Fruit fly (Drosophila melanogaster) whole organism, adult: ENCODE measurements around the gene CG16800.
A peak's percentile ranks its signal among the peaks of the same experiment; 100 is the strongest.

ENCODE experiments used
- CG11617 ChIP-seq: fragments of 200-800 bp; sonication (Bioruptor generic); optimal IDR thresholded peaks from 2 replicates; lab custom pipeline; 2017; ENCODE audit warnings: mild to moderate bottlenecking, missing biosample characterization, missing genetic modification reagents, missing genetic modification characterization
- CG12768 ChIP-seq: fragments of 200-800 bp; sonication (Bioruptor generic); optimal IDR thresholded peaks from 2 replicates; lab custom pipeline; 2017; ENCODE audit warnings: missing biosample characterization, missing genetic modification characterization, mild to moderate bottlenecking, moderate library complexity, missing genetic modification reagents
- CG14711 ChIP-seq: fragments of 200-800 bp; sonication (Bioruptor generic); optimal IDR thresholded peaks from 2 replicates; lab custom pipeline; 2018; ENCODE audit warnings: missing biosample characterization, mild to moderate bottlenecking, missing genetic modification characterization, moderate library complexity
- CG1620 ChIP-seq: fragments of 200-800 bp; sonication (Bioruptor generic); optimal IDR thresholded peaks from 2 replicates; lab custom pipeline; 2016; ENCODE audit warnings: missing biosample characterization, missing genetic modification characterization
- CG33017 ChIP-seq: fragments of 200-800 bp; sonication (Bioruptor generic); optimal IDR thresholded peaks from 2 replicates; lab custom pipeline; 2018; ENCODE audit warnings: missing biosample characterization, mild to moderate bottlenecking, missing genetic modification characterization, moderate library complexity
- CG5204 ChIP-seq: fragments of 200-800 bp; sonication (Bioruptor generic); optimal IDR thresholded peaks from 2 replicates; lab custom pipeline; 2016; ENCODE audit warnings: missing biosample characterization, missing genetic modification characterization
- CG7045 ChIP-seq: fragments of 200-800 bp; sonication (Bioruptor generic); optimal IDR thresholded peaks from 2 replicates; lab custom pipeline; 2017; ENCODE audit warnings: missing biosample characterization, mild to moderate bottlenecking, missing genetic modification characterization
- CG7101 ChIP-seq: fragments of 200-800 bp; sonication (Bioruptor generic); optimal IDR thresholded peaks from 2 replicates; lab custom pipeline; 2018; ENCODE audit warnings: missing biosample characterization, mild to moderate bottlenecking, missing genetic modification characterization, moderate library complexity
- Clk ChIP-seq: fragments of 200-800 bp; sonication (Bioruptor generic); optimal IDR thresholded peaks from 2 replicates; lab custom pipeline; 2017; ENCODE audit warnings: missing biosample characterization, missing genetic modification characterization
- Crg-1 ChIP-seq: fragments of 200-800 bp; sonication (Bioruptor generic); optimal IDR thresholded peaks from 2 replicates; lab custom pipeline; 2016; ENCODE audit warnings: missing biosample characterization, missing genetic modification characterization
- Hr96 ChIP-seq: fragments of 200-800 bp; sonication (Bioruptor generic); optimal IDR thresholded peaks from 2 replicates; lab custom pipeline; 2016; ENCODE audit warnings: missing biosample characterization, missing genetic modification characterization
- Mnt ChIP-seq: fragments of 200-800 bp; sonication (Bioruptor generic); optimal IDR thresholded peaks from 2 replicates; lab custom pipeline; 2016; ENCODE audit warnings: missing biosample characterization, mild to moderate bottlenecking, missing genetic modification characterization
- bab1 ChIP-seq: fragments of 200-800 bp; sonication (Bioruptor generic); optimal IDR thresholded peaks from 3 replicates; lab custom pipeline; 2019; ENCODE audit warnings: missing biosample characterization, mild to moderate bottlenecking, missing genetic modification characterization, moderate library complexity
- cic ChIP-seq: fragments of 200-800 bp; sonication (Bioruptor generic); optimal IDR thresholded peaks from 2 replicates; lab custom pipeline; 2017; ENCODE audit warnings: missing biosample characterization, mild to moderate bottlenecking, missing genetic modification characterization, moderate library complexity
- cnc ChIP-seq, 2 experiments: fragments of >200 bp; optimal IDR thresholded peaks; 2 replicates each; lab custom pipeline; 2017
- kay ChIP-seq: fragments of 200-800 bp; sonication (Bioruptor generic); peaks from one replicate; lab custom pipeline; 2016; ENCODE audit warnings: missing biosample characterization, missing genetic modification characterization, borderline replicate concordance
- ovo ChIP-seq: fragments of 200-800 bp; sonication (Bioruptor generic); optimal IDR thresholded peaks from 2 replicates; lab custom pipeline; 2016; ENCODE audit warnings: missing biosample characterization, missing genetic modification characterization
- pad ChIP-seq: fragments of 200-800 bp; sonication (Bioruptor generic); optimal IDR thresholded peaks from 3 replicates; lab custom pipeline; 2017; ENCODE audit warnings: missing biosample characterization, missing genetic modification characterization, mild to moderate bottlenecking, moderate library complexity, missing genetic modification reagents
- tj ChIP-seq: fragments of 200-800 bp; sonication (Bioruptor generic); optimal IDR thresholded peaks from 3 replicates; lab custom pipeline; 2017; ENCODE audit warnings: missing biosample characterization, mild to moderate bottlenecking, missing genetic modification characterization, moderate library complexity
- toe ChIP-seq: fragments of 200-800 bp; sonication (Bioruptor generic); optimal IDR thresholded peaks from 2 replicates; lab custom pipeline; 2016; ENCODE audit warnings: missing biosample characterization, missing genetic modification characterization

The CG16800 gene

dm6 chr2L:12966290-12966689 is at the start of gene CG16800:
TSS of gene CG16800 (plus strand) at chr2L:12966590.
- TF ChIP-seq pad (no peak), CG1620 (no peak), Crg-1 (GFP tag; lab: Kevin White, UChicago) (no peak), Mnt (GFP tag; lab: Kevin White, UChicago) (no peak), bab1 (GFP tag; lab: Kevin White, UChicago) (no peak), cic (no peak), tj (GFP tag; lab: Kevin White, UChicago) (no peak), CG7045 (GFP tag; lab: Kevin White, UChicago) (no peak), ovo (no peak), CG5204 (GFP tag; lab: Kevin White, UChicago) (no peak)

- TF ChIP-seq bab1 (GFP tag; lab: Kevin White, UChicago): no peak
- no peak for TF ChIP-seq cic
- TF ChIP-seq CG7045 (GFP tag; lab: Kevin White, UChicago): no peak
- TF ChIP-seq ovo: no peak
- no peak for TF ChIP-seq Clk
- TF ChIP-seq kay: no peak
- TF ChIP-seq Hr96 (GFP tag; lab: Kevin White, UChicago): no peak
- TF ChIP-seq Mnt (GFP tag; lab: Kevin White, UChicago): no peak
- TF ChIP-seq CG14711 (tag; lab: Kevin White, UChicago): no peak
- TF ChIP-seq CG5204 (GFP tag; lab: Kevin White, UChicago): no peak
- TF ChIP-seq CG11617 (GFP tag; lab: Kevin White, UChicago): no peak
- no peak for TF ChIP-seq CG12768 (GFP tag; lab: Kevin White, UChicago)
- TF ChIP-seq cnc (optimal IDR thresholded peaks at IDR 0.05; lab: Kevin White, UChicago): no peak
- TF ChIP-seq pad: no peak
- no peak for TF ChIP-seq Crg-1 (GFP tag; lab: Kevin White, UChicago)
- no peak for TF ChIP-seq toe (GFP tag; lab: Kevin White, UChicago)
- no peak for TF ChIP-seq CG7101
- no peak for TF ChIP-seq CG33017 (tag; lab: Kevin White, UChicago)
These were observed 45.6 kb upstream of the CG16800 start, which contains the start of gene ACXA for dm6 chr2L:12920791-12921190. TSS of gene ACXA (plus strand) at chr2L:12921091.

DNA sequence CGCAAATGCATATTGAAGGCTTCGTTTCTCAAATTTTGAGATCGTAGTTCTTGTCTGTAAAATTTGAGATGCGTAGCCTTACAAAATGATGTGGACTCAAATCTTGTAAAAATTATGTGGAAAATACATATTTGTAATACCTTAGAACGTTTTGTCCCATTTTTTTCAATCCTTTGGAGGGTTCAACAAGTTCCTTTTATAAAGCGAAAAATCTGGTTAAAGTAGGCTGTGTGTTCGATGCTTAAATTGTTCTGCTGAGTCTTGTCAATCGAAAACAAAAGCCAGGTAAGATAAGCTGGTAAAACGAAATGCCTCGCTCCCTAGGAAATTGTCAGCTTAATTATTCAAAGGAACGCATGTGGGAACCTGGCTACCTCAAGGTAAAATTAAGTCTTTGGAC is 41.1 kb upstream of the CG16800 start, which contains the start of gene ACXE:
ACXE (plus strand) TSS at position 301 of the 400 bp plus-strand sequence.
- TF ChIP-seq kay (no peak), Crg-1 (GFP tag; lab: Kevin White, UChicago) (no peak), bab1 (GFP tag; lab: Kevin White, UChicago) (no peak)

DNA sequence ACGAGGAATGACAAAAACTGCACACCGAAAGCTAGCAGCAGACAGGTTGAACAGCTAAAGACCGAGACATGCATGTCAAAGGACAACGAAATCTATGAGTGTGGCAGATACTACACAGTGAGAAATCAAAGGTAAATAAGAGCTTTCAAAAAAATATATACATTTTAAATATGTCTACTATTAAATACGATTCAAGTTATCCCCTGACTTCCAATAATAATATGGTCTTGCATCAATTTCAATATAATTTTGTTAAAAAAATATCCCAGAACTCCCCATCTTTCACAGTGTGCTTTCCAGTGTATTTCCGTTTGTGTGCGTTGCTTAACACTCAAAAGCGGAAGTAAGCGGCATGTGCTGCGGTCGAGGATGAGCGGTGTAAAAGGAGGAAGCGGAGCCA is 33.4 kb upstream of the CG16800 start:
- TF ChIP-seq CG7101 (no peak), cic (no peak), Hr96 (GFP tag; lab: Kevin White, UChicago) (no peak), kay (no peak), CG33017 (tag; lab: Kevin White, UChicago) (no peak), tj (GFP tag; lab: Kevin White, UChicago) (no peak), CG11617 (GFP tag; lab: Kevin White, UChicago) (no peak), CG14711 (tag; lab: Kevin White, UChicago) (no peak), Clk (no peak), Mnt (GFP tag; lab: Kevin White, UChicago) (no peak), CG7045 (GFP tag; lab: Kevin White, UChicago) (no peak)

DNA sequence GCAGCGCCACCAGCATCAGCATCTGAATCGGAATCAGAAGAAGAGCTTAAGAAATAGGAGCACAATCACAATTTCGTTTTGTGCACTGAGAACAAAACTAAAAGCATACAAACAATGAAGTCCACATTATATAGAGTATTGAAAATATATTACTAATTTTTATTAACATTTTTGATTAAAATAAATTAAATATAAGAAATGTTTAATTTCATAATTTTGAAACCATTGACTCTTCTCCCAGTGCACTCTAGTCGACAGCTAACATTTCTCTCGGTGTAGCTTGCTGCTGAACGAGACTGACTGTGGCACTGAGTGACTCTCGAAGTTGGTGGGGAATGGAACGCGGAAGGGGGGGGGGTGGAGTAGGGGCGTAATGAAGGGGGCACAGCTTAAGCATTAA is 15.7 kb upstream of the CG16800 start:
- TF ChIP-seq CG33017 (tag; lab: Kevin White, UChicago) (no peak), Hr96 (GFP tag; lab: Kevin White, UChicago) (no peak), tj (GFP tag; lab: Kevin White, UChicago) (no peak), Mnt (GFP tag; lab: Kevin White, UChicago) (no peak), ovo (no peak), cnc (optimal IDR thresholded peaks at IDR 0.05; lab: Kevin White, UChicago) (no peak), CG5204 (GFP tag; lab: Kevin White, UChicago) (no peak), CG7101 (no peak), kay (no peak), Clk (no peak), bab1 (GFP tag; lab: Kevin White, UChicago) (no peak), CG14711 (tag; lab: Kevin White, UChicago) (no peak), CG12768 (GFP tag; lab: Kevin White, UChicago) (no peak), cic (no peak), Crg-1 (GFP tag; lab: Kevin White, UChicago) (no peak), pad (no peak), CG1620 (no peak)

DNA sequence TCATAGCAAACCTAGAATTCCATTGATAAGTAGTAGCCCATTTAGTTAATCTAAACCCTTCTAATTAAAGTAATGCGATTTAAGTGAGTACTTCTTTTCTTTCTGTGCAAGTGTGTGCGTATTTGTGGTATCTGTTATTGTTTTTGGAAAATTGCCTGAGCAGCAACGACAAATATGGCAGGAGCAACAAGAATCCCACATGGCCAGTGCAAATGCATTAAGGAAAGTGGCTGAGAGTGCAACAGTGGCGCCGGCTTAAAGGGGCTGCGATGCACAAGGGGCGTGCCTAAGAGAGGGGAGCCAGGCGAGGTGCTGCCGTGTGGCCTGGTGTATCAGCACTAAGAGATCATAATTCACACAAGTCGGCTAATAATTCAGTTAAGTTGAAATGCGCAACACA is 3.2 kb downstream of the CG16800 start:
- TF ChIP-seq CG33017 (tag; lab: Kevin White, UChicago): no peak
- no peak for TF ChIP-seq cic
- TF ChIP-seq pad: no peak
- no peak for TF ChIP-seq Mnt (GFP tag; lab: Kevin White, UChicago)
- TF ChIP-seq CG7101: no peak
- no peak for TF ChIP-seq cnc (optimal IDR thresholded peaks at IDR 0.05; lab: Kevin White, UChicago)
- TF ChIP-seq CG1620: no peak
- TF ChIP-seq CG5204 (GFP tag; lab: Kevin White, UChicago): no peak

- peak; percentile 82 for TF ChIP-seq bab1 (GFP tag; lab: Kevin White, UChicago)
- TF ChIP-seq CG7045 (GFP tag; lab: Kevin White, UChicago): no peak
- TF ChIP-seq Crg-1 (GFP tag; lab: Kevin White, UChicago): peak; percentile 48
- TF ChIP-seq CG1620: peak; percentile 80
- no peak for TF ChIP-seq Clk
- peak; percentile 67 for TF ChIP-seq CG5204 (GFP tag; lab: Kevin White, UChicago)
- TF ChIP-seq CG14711 (tag; lab: Kevin White, UChicago): no peak
- peak; percentile 23 for TF ChIP-seq CG11617 (GFP tag; lab: Kevin White, UChicago)
- TF ChIP-seq CG12768 (GFP tag; lab: Kevin White, UChicago): no peak
- TF ChIP-seq kay: no peak
- TF ChIP-seq ovo: peak; percentile 65
- TF ChIP-seq pad: peak; percentile 29
- TF ChIP-seq tj (GFP tag; lab: Kevin White, UChicago): no peak
- TF ChIP-seq Mnt (GFP tag; lab: Kevin White, UChicago): peak; percentile 52
- TF ChIP-seq CG33017 (tag; lab: Kevin White, UChicago): peak; percentile 16
- peak; percentile 38 for TF ChIP-seq toe (GFP tag; lab: Kevin White, UChicago)
- TF ChIP-seq cnc (optimal IDR thresholded peaks at IDR 0.05; lab: Kevin White, UChicago): no peak
- TF ChIP-seq Hr96 (GFP tag; lab: Kevin White, UChicago): peak; percentile 6
- TF ChIP-seq CG7101: peak; percentile 74
- peak; percentile 28 for TF ChIP-seq cic
These were observed 7.7 kb downstream of the CG16800 start, which contains the start of gene Vha68-2 for dm6 chr2L:12974045-12974539. TSS of gene Vha68-2 (plus strand) at chr2L:12974322.
